Fruit fly (Drosophila melanogaster): Measurements from ENCODE around the gene Smg5.
A peak's percentile ranks its signal among the peaks of the same experiment; 100 is the strongest.

The Smg5 gene

DNA sequence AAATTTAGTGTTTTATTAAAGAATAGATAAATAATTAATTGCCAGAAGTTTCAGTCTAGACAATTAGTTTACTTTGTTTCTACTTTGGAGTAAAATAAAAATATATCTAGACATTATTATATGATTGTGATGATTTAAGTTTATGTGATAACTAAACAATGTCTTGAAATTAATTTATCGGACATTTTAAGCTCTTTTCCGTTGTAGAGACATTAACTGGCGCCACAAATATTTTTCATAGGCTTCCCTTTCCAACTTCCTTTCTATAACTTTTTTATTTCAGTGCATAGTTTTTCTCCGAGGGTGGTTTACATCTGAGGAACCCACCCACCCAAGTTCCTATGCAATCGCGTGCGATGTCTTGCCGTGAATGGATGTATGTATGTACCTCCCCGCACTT, 27.8 kb downstream of the Smg5 start (continued):
- no peak for TF ChIP-seq lov (optimal IDR thresholded peaks at IDR 0.05)
- TF ChIP-seq lov (GFP tag; IDR thresholded peaks at IDR 0.05), result no peak
- TF ChIP-seq CG2712 (tag; optimal IDR thresholded peaks at IDR 0.05), result peak; percentile 62
- peak; percentile 14 for TF ChIP-seq slou (GFP tag; optimal IDR thresholded peaks at IDR 0.05)
- peak; percentile 39 for TF ChIP-seq zf30C (GFP tag; optimal IDR thresholded peaks at IDR 0.05)
- TF ChIP-seq sqz (GFP tag; optimal IDR thresholded peaks at IDR 0.05), result peak; percentile 27
- peak; percentile 35 for TF ChIP-seq CG5245 (GFP tag; optimal IDR thresholded peaks at IDR 0.05)
- peak; percentile 60 for TF ChIP-seq CG14710 (tag; optimal IDR thresholded peaks at IDR 0.05)
- TF ChIP-seq CG1529 (GFP tag; optimal IDR thresholded peaks at IDR 0.05), result peak; percentile 17
- TF ChIP-seq sens (GFP tag), result peak; percentile 84
- peak; percentile 4 for TF ChIP-seq CG18599 (GFP tag; optimal IDR thresholded peaks at IDR 0.05)
- TF ChIP-seq CoRest (tag; optimal IDR thresholded peaks at IDR 0.05), result peak; percentile 54
- peak; percentile 26 for TF ChIP-seq CG4820 (GFP tag; optimal IDR thresholded peaks at IDR 0.05)
- TF ChIP-seq lab (GFP tag; optimal IDR thresholded peaks at IDR 0.05), result peak; percentile 18
- no peak for TF ChIP-seq trh (GFP tag; optimal IDR thresholded peaks at IDR 0.05)
- peak; percentile 56 for TF ChIP-seq CG2678 (tag; optimal IDR thresholded peaks at IDR 0.05)
- TF ChIP-seq CG2116 (GFP tag; optimal IDR thresholded peaks at IDR 0.05), result no peak
- TF ChIP-seq Dll (GFP tag; IDR thresholded peaks at IDR 0.05; ENCODE audit: partially characterized antibody), result no peak
- TF ChIP-seq CG12659 (GFP tag; optimal IDR thresholded peaks at IDR 0.05), result peak; percentile 16
- TF ChIP-seq PHDP (tag; optimal IDR thresholded peaks at IDR 0.05), result peak; percentile 37
- TF ChIP-seq ewg (GFP tag; optimal IDR thresholded peaks at IDR 0.05), result peak; percentile 10
- no peak for TF ChIP-seq HLHmδ (GFP tag; optimal IDR thresholded peaks at IDR 0.05)
- TF ChIP-seq CG12391 (tag; optimal IDR thresholded peaks at IDR 0.05), result peak; percentile 50
- TF ChIP-seq Nf-YB (GFP tag; optimal IDR thresholded peaks at IDR 0.05), result peak; percentile 17
- no peak for TF ChIP-seq Atf3 (GFP tag; optimal IDR thresholded peaks at IDR 0.05)
- TF ChIP-seq vnd (GFP tag; IDR thresholded peaks at IDR 0.05; ENCODE audit: partially characterized antibody), result no peak
- no peak for TF ChIP-seq HLH54F (GFP tag; optimal IDR thresholded peaks at IDR 0.05)
- TF ChIP-seq CG9437 (GFP tag; optimal IDR thresholded peaks at IDR 0.05), result peak; percentile 19
- no peak for TF ChIP-seq CG16863 (GFP tag; optimal IDR thresholded peaks at IDR 0.05)
- TF ChIP-seq MESR4 (GFP tag; optimal IDR thresholded peaks at IDR 0.05), result no peak
- TF ChIP-seq CG8478 (optimal IDR thresholded peaks at IDR 0.05), result no peak
- TF ChIP-seq CG11504 (tag; optimal IDR thresholded peaks at IDR 0.05), result peak; percentile 73
- no peak for TF ChIP-seq inv (GFP tag; IDR thresholded peaks at IDR 0.05; ENCODE audit: partially characterized antibody)
- TF ChIP-seq CG8388 (GFP tag; optimal IDR thresholded peaks at IDR 0.05), result peak; percentile 42
- TF ChIP-seq row (GFP tag; IDR thresholded peaks at IDR 0.05), result peak; percentile 40; the same call in 2 of the 3 replicates
- TF ChIP-seq CG5180 (GFP tag; optimal IDR thresholded peaks at IDR 0.05), result no peak
- TF ChIP-seq CG31441 (GFP tag; IDR thresholded peaks at IDR 0.05), result peak; percentile 62
- no peak for TF ChIP-seq Dp (GFP tag; optimal IDR thresholded peaks at IDR 0.05)
- peak; percentile 65 for TF ChIP-seq phol (tag; optimal IDR thresholded peaks at IDR 0.05)
- no peak for TF ChIP-seq NFAT (GFP tag; IDR thresholded peaks at IDR 0.05)
- peak; percentile 40; the same call in 1 of the 2 replicates for TF ChIP-seq CG17328 (GFP tag; IDR thresholded peaks at IDR 0.05)
- TF ChIP-seq CG7963 (GFP tag; IDR thresholded peaks at IDR 0.05; ENCODE audit: partially characterized antibody), result no peak
- peak; percentile 70 for TF ChIP-seq pros (GFP tag; optimal IDR thresholded peaks at IDR 0.05)
- TF ChIP-seq Drgx (GFP tag; IDR thresholded peaks at IDR 0.05), result no peak
- TF ChIP-seq Eip74EF (GFP tag; optimal IDR thresholded peaks at IDR 0.05), result peak in 1 of 2 experiments; percentile 15
- TF ChIP-seq Asciz (GFP tag; optimal IDR thresholded peaks at IDR 0.05), result peak; percentile 41
- TF ChIP-seq CG13424 (tag; optimal IDR thresholded peaks at IDR 0.05), result peak; percentile 57
- TF ChIP-seq CG18619 (GFP tag; optimal IDR thresholded peaks at IDR 0.05), result peak; percentile 20
- TF ChIP-seq fd96Cb (tag; optimal IDR thresholded peaks at IDR 0.05), result peak; percentile 27
- TF ChIP-seq CG1602 (GFP tag; optimal IDR thresholded peaks at IDR 0.05), result peak; percentile 8

Data from whole organism, embryonic.